Worm (Caenorhabditis elegans): ENCODE results near the gene cul-4.

Gene cul-4

ce11 chrII:7310023-7310422, 8.1 kb downstream of the cul-4 start, which contains the start of the genes F45E12.5 and cnep-1:
Gene F45E12.5, minus strand, starts transcription at chrII:7310115.
Gene cnep-1, plus strand, starts transcription at chrII:7310348.
- TF ChIP-seq med-1 (GFP tag; optimal IDR thresholded peaks at IDR 0.05; ENCODE audit: insufficient read depth) (no peak), tab-1 (GFP tag; IDR thresholded peaks at IDR 0.05) (no peak), ztf-23 (GFP tag; IDR thresholded peaks at IDR 0.05) (no peak), klf-2 (GFP tag; conservative IDR thresholded peaks at IDR 0.05) (no peak), T22C8.4 (GFP tag; IDR thresholded peaks at IDR 0.05) (no peak), flt-1 (GFP tag; IDR thresholded peaks at IDR 0.05) (no peak), ref-1 (GFP tag; conservative IDR thresholded peaks at IDR 0.05) (no peak), ztf-29 (GFP tag; IDR thresholded peaks at IDR 0.05) (no peak), cog-1 (tag; optimal IDR thresholded peaks at IDR 0.05) (no peak)

ce11 chrII:7314083-7314482, 12.2 kb downstream of the cul-4 start, which contains the start of gene F45E12.6:
Gene F45E12.6, minus strand, starts transcription at chrII:7314183.
- TF ChIP-seq tab-1 (GFP tag; IDR thresholded peaks at IDR 0.05) (no peak), ref-1 (GFP tag; conservative IDR thresholded peaks at IDR 0.05) (no peak), klf-2 (GFP tag; conservative IDR thresholded peaks at IDR 0.05) (no peak), ztf-23 (GFP tag; IDR thresholded peaks at IDR 0.05) (no peak), cog-1 (tag; optimal IDR thresholded peaks at IDR 0.05) (no peak), flt-1 (GFP tag; IDR thresholded peaks at IDR 0.05) (no peak), med-1 (GFP tag; optimal IDR thresholded peaks at IDR 0.05; ENCODE audit: insufficient read depth) (no peak), T22C8.4 (GFP tag; IDR thresholded peaks at IDR 0.05) (no peak)

ce11 chrII:7317468-7317867, 15.6 kb downstream of the cul-4 start, which contains the start of gene F21D12.2:
Gene F21D12.2, plus strand, starts transcription at chrII:7317768.
- TF ChIP-seq klf-2 (GFP tag; conservative IDR thresholded peaks at IDR 0.05) = no peak
- TF ChIP-seq cog-1 (tag; optimal IDR thresholded peaks at IDR 0.05) = no peak
- TF ChIP-seq ref-1 (GFP tag; conservative IDR thresholded peaks at IDR 0.05) = no peak
- no peak for TF ChIP-seq tab-1 (GFP tag; IDR thresholded peaks at IDR 0.05)
- TF ChIP-seq med-1 (GFP tag; optimal IDR thresholded peaks at IDR 0.05; ENCODE audit: insufficient read depth) = no peak
- no peak for TF ChIP-seq T22C8.4 (GFP tag; IDR thresholded peaks at IDR 0.05)
- no peak for TF ChIP-seq flt-1 (GFP tag; IDR thresholded peaks at IDR 0.05)
- no peak for TF ChIP-seq ztf-29 (GFP tag; IDR thresholded peaks at IDR 0.05)
- no peak for TF ChIP-seq ztf-23 (GFP tag; IDR thresholded peaks at IDR 0.05)

- no peak for TF ChIP-seq ztf-29 (GFP tag; IDR thresholded peaks at IDR 0.05)
- TF ChIP-seq ztf-23 (GFP tag; IDR thresholded peaks at IDR 0.05) = no peak
- TF ChIP-seq T22C8.4 (GFP tag; IDR thresholded peaks at IDR 0.05) = no peak
- no peak for TF ChIP-seq tab-1 (GFP tag; IDR thresholded peaks at IDR 0.05)
- no peak for TF ChIP-seq klf-2 (GFP tag; conservative IDR thresholded peaks at IDR 0.05)
- no peak for TF ChIP-seq ref-1 (GFP tag; conservative IDR thresholded peaks at IDR 0.05)
- TF ChIP-seq cog-1 (tag; optimal IDR thresholded peaks at IDR 0.05) = no peak
- TF ChIP-seq flt-1 (GFP tag; IDR thresholded peaks at IDR 0.05) = no peak
- TF ChIP-seq med-1 (GFP tag; optimal IDR thresholded peaks at IDR 0.05; ENCODE audit: insufficient read depth) = no peak
These were observed 17.6 kb downstream of the cul-4 start for ce11 chrII:7319471-7319870.

ce11 chrII:7323317-7323716, 21.4 kb downstream of the cul-4 start:
- TF ChIP-seq ztf-23 (GFP tag; IDR thresholded peaks at IDR 0.05) (no peak), T22C8.4 (GFP tag; IDR thresholded peaks at IDR 0.05) (no peak), ref-1 (GFP tag; conservative IDR thresholded peaks at IDR 0.05) (no peak), klf-2 (GFP tag; conservative IDR thresholded peaks at IDR 0.05) (no peak), ztf-29 (GFP tag; IDR thresholded peaks at IDR 0.05) (no peak), cog-1 (tag; optimal IDR thresholded peaks at IDR 0.05) (no peak), flt-1 (GFP tag; IDR thresholded peaks at IDR 0.05) (no peak), tab-1 (GFP tag; IDR thresholded peaks at IDR 0.05) (no peak), med-1 (GFP tag; optimal IDR thresholded peaks at IDR 0.05; ENCODE audit: insufficient read depth) (no peak)

ce11 chrII:7323925-7324324, 22.0 kb downstream of the cul-4 start, which contains the start of gene F21D12.3:
Gene F21D12.3, minus strand, starts transcription at chrII:7324025.
- TF ChIP-seq ref-1 (GFP tag; conservative IDR thresholded peaks at IDR 0.05) (no peak), ztf-29 (GFP tag; IDR thresholded peaks at IDR 0.05) (no peak), klf-2 (GFP tag; conservative IDR thresholded peaks at IDR 0.05) (no peak), cog-1 (tag; optimal IDR thresholded peaks at IDR 0.05) (no peak), flt-1 (GFP tag; IDR thresholded peaks at IDR 0.05) (no peak), med-1 (GFP tag; optimal IDR thresholded peaks at IDR 0.05; ENCODE audit: insufficient read depth) (no peak), ztf-23 (GFP tag; IDR thresholded peaks at IDR 0.05) (no peak), T22C8.4 (GFP tag; IDR thresholded peaks at IDR 0.05) (no peak), tab-1 (GFP tag; IDR thresholded peaks at IDR 0.05) (no peak)

ce11 chrII:7325063-7325480, 23.2 kb downstream of the cul-4 start:
- TF ChIP-seq ref-1 (GFP tag; conservative IDR thresholded peaks at IDR 0.05) (no peak), flt-1 (GFP tag; IDR thresholded peaks at IDR 0.05) (no peak), tab-1 (GFP tag; IDR thresholded peaks at IDR 0.05) (no peak), cog-1 (tag; optimal IDR thresholded peaks at IDR 0.05) (no peak), T22C8.4 (GFP tag; IDR thresholded peaks at IDR 0.05) (no peak), ztf-29 (GFP tag; IDR thresholded peaks at IDR 0.05) (no peak), klf-2 (GFP tag; conservative IDR thresholded peaks at IDR 0.05) (no peak), ztf-23 (GFP tag; IDR thresholded peaks at IDR 0.05) (no peak), med-1 (GFP tag; optimal IDR thresholded peaks at IDR 0.05; ENCODE audit: insufficient read depth) (no peak)

- TF ChIP-seq ztf-29 (GFP tag; IDR thresholded peaks at IDR 0.05) (no peak), klf-2 (GFP tag; conservative IDR thresholded peaks at IDR 0.05) (no peak), T22C8.4 (GFP tag; IDR thresholded peaks at IDR 0.05) (no peak), flt-1 (GFP tag; IDR thresholded peaks at IDR 0.05) (no peak), med-1 (GFP tag; optimal IDR thresholded peaks at IDR 0.05; ENCODE audit: insufficient read depth) (no peak), tab-1 (GFP tag; IDR thresholded peaks at IDR 0.05) (no peak), ref-1 (GFP tag; conservative IDR thresholded peaks at IDR 0.05) (no peak), cog-1 (tag; optimal IDR thresholded peaks at IDR 0.05) (no peak), ztf-23 (GFP tag; IDR thresholded peaks at IDR 0.05) (no peak)
These were observed 24.3 kb downstream of the cul-4 start for ce11 chrII:7326199-7326598.

- TF ChIP-seq ztf-23 (GFP tag; IDR thresholded peaks at IDR 0.05) (no peak), ztf-29 (GFP tag; IDR thresholded peaks at IDR 0.05) (no peak), tab-1 (GFP tag; IDR thresholded peaks at IDR 0.05) (no peak), med-1 (GFP tag; optimal IDR thresholded peaks at IDR 0.05; ENCODE audit: insufficient read depth) (no peak), ref-1 (GFP tag; conservative IDR thresholded peaks at IDR 0.05) (no peak), cog-1 (tag; optimal IDR thresholded peaks at IDR 0.05) (no peak), flt-1 (GFP tag; IDR thresholded peaks at IDR 0.05) (no peak), klf-2 (GFP tag; conservative IDR thresholded peaks at IDR 0.05) (no peak), T22C8.4 (GFP tag; IDR thresholded peaks at IDR 0.05) (no peak)
These were observed 25.1 kb downstream of the cul-4 start for ce11 chrII:7326997-7327396.
